Worm (Caenorhabditis elegans): ENCODE measurements around the gene srh-219.

Gene srh-219

DNA sequence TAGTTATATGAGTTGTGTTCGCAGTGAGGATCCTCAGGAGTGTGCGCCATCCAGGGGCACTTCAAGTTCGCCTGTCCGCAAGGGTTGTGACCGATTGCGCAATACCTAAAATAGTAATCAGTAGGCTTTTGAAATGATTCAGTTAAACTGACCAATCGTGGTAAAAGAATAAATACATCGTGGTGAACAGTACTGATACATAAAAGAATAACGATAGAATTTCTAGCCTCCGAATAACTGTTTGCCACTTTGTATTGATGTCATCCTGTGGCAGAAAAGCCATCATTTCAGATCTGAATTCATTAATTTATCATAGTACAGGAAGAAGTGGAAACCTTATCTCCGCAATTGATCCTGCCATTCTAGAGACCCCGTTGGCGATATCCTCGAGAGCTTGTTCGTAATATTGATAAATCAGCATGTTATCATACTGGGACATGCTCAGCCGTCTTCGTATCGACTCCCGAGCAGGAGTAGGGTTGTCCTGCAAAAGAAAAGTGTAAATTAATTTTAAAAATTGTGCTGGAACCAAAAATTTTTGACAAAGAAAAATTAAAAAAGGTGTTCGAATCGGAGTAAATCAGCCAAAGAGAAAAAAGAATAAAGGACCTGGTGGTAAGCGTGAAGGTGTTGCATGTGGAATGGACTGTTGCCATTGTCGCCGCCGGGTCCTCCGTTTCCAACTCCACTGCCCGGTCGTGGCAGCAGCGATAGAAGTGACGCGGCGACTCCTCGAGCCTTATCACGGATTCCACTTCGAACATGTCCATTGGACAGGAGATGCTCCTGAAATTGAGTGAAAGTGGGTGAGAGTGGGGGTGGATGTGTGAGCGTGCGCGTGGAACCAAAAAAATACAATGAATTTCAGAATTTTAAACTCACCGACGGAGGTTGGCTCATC lies 17.8 kb downstream of the srh-219 start:
- TF ChIP-seq lin-40 (tag; optimal IDR thresholded peaks at IDR 0.05) (no peak), hsf-1 (GFP tag; IDR thresholded peaks at IDR 0.05) (peak; percentile 77), ama-1 (optimal IDR thresholded peaks at IDR 0.05) (no peak), ama-1 (GFP tag; optimal IDR thresholded peaks at IDR 0.05) (no peak), mes-4 (tag; optimal IDR thresholded peaks at IDR 0.05) (no peak), F49E8.2 (tag; optimal IDR thresholded peaks at IDR 0.05; ENCODE audit: insufficient read depth) (peak; percentile 84), Y53G8AR.9 (GFP tag; conservative IDR thresholded peaks at IDR 0.05) (peak; percentile 46; the same call in 1 of the 2 replicates), die-1 (tag; optimal IDR thresholded peaks at IDR 0.05) (peak; percentile 20), ztf-6 (GFP tag; IDR thresholded peaks at IDR 0.05) (no peak), ceh-58 (GFP tag; IDR thresholded peaks at IDR 0.05) (0 out of 2 replicates have a peak, but pooled peaks have one; percentile 27), lin-26 (GFP tag; IDR thresholded peaks at IDR 0.05) (peak; percentile 70; the same call in 1 of the 2 replicates), nhr-179 (tag; optimal IDR thresholded peaks at IDR 0.05) (no peak), xnd-1 (tag; optimal IDR thresholded peaks at IDR 0.05) (peak; percentile 46), Y56A3A.18 (GFP tag; IDR thresholded peaks at IDR 0.05) (peak; percentile 42; the same call in 1 of the 2 replicates), ekl-4 (GFP tag; IDR thresholded peaks at IDR 0.05) (peak; percentile 81), unc-130 (GFP tag; optimal IDR thresholded peaks at IDR 0.05) (no peak), pha-4 (tag; optimal IDR thresholded peaks at IDR 0.05) (no peak), lin-35 (GFP tag; optimal IDR thresholded peaks at IDR 0.05) (peak in 1 of 3 experiments; percentile 32), B0261.1 (tag; optimal IDR thresholded peaks at IDR 0.05) (peak; percentile 18), ceh-27 (GFP tag; optimal IDR thresholded peaks at IDR 0.05) (peak; percentile 37), ceh-91 (GFP tag; IDR thresholded peaks at IDR 0.05) (no peak), cebp-1 (GFP tag; IDR thresholded peaks at IDR 0.05) (no peak), cebp-1 (tag; optimal IDR thresholded peaks at IDR 0.05) (peak; percentile 2), pbrm-1 (GFP tag; IDR thresholded peaks at IDR 0.05) (peak; percentile 7; the same call in 1 of the 2 replicates), lin-54 (GFP tag; optimal IDR thresholded peaks at IDR 0.05) (peak; percentile 43), rcor-1 (GFP tag; IDR thresholded peaks at IDR 0.05) (peak; percentile 17; the same call in 1 of the 2 replicates), tbp1 (GFP tag; optimal IDR thresholded peaks at IDR 0.05) (peak; percentile 41), hmg-20 (GFP tag; IDR thresholded peaks at IDR 0.05) (no peak), F33H1.4 (GFP tag; IDR thresholded peaks at IDR 0.05) (0 out of 2 replicates have a peak, but pooled peaks have one; percentile 41), attf-5 (GFP tag; optimal IDR thresholded peaks at IDR 0.05) (peak; percentile 19), attf-6 (GFP tag; IDR thresholded peaks at IDR 0.05) (peak; percentile 39; the same call in 1 of the 2 replicates), madf-3 (GFP tag; IDR thresholded peaks at IDR 0.05) (peak; percentile 87; the same call in 1 of the 2 replicates), lsl-1 (GFP tag; optimal IDR thresholded peaks at IDR 0.05) (peak; percentile 42), hrde-1 (tag; optimal IDR thresholded peaks at IDR 0.05; ENCODE audit: borderline replicate concordance) (peak; percentile 52), ceh-100 (GFP tag; IDR thresholded peaks at IDR 0.05) (peak; percentile 28; the same call in 1 of the 2 replicates), repo-1 (tag; optimal IDR thresholded peaks at IDR 0.05) (peak; percentile 44), ztf-18 (tag; optimal IDR thresholded peaks at IDR 0.05) (peak; percentile 50), tlf-1 (GFP tag; optimal IDR thresholded peaks at IDR 0.05) (peak; percentile 34), mcd-1 (GFP tag; IDR thresholded peaks at IDR 0.05) (peak; percentile 38; the same call in 1 of the 2 replicates), zfh-2 (GFP tag; conservative IDR thresholded peaks at IDR 0.05) (peak; percentile 62), F10E7.11 (tag; optimal IDR thresholded peaks at IDR 0.05) (peak; percentile 8), sptf-2 (GFP tag; optimal IDR thresholded peaks at IDR 0.05) (no peak), madf-6 (GFP tag; IDR thresholded peaks at IDR 0.05) (peak; percentile 79), hlh-26 (GFP tag; conservative IDR thresholded peaks at IDR 0.05) (0 out of 2 replicates have a peak, but pooled peaks have one; percentile 65), B0336.3 (GFP tag; IDR thresholded peaks at IDR 0.05) (peak; percentile 96), ceh-40 (GFP tag; IDR thresholded peaks at IDR 0.05) (0 out of 2 replicates have a peak, but pooled peaks have one; percentile 1)

All from whole organism, young adult.